Worm (Caenorhabditis elegans) whole organism, mixed stage, embryonic: Measurements from ENCODE around the gene W04H10.5.
"Not testable (repeated sequence)": the region's sequence is repeated elsewhere in the genome, so short reads cannot be mapped to it uniquely, and the experiment has no call there.

ENCODE experiments used
- M03D4.4 ChIP-seq: sonication (generic microtip); optimal IDR thresholded peaks from 2 replicates; lab custom pipeline; 2017; ENCODE audit warnings: mild to moderate bottlenecking, missing genetic modification characterization, missing compliant biosample characterization
- bed-3 ChIP-seq: fragments of 200-800 bp; sonication (Bioruptor generic); optimal IDR thresholded peaks from 3 replicates; lab custom pipeline; 2018; ENCODE audit warnings: mild to moderate bottlenecking, missing genetic modification characterization, moderate library complexity, missing compliant biosample characterization
- ceh-39 ChIP-seq: fragments of 150-350 bp; optimal IDR thresholded peaks from 2 replicates; lab custom pipeline; 2014; ENCODE audit warnings: missing biosample characterization, missing genetic modification characterization
- ceh-43 ChIP-seq: fragments of 200-800 bp; sonication (Bioruptor generic); optimal IDR thresholded peaks from 2 replicates; lab custom pipeline; 2018; ENCODE audit warnings: mild to moderate bottlenecking, missing genetic modification characterization, moderate library complexity, missing compliant biosample characterization
- ces-1 ChIP-seq: fragments of 150-350 bp; optimal IDR thresholded peaks from 2 replicates; lab custom pipeline; 2014; ENCODE audit warnings: missing biosample characterization, missing genetic modification reagents, missing genetic modification characterization
- cnd-1 ChIP-seq: fragments of 200-800 bp; sonication (Bioruptor generic); optimal IDR thresholded peaks from 2 replicates; lab custom pipeline; 2018; ENCODE audit warnings: mild to moderate bottlenecking, missing genetic modification characterization, missing compliant biosample characterization
- drap-1 ChIP-seq: fragments of 200-800 bp; sonication (Bioruptor generic); optimal IDR thresholded peaks from 3 replicates; lab custom pipeline; 2018; ENCODE audit warnings: mild to moderate bottlenecking, missing genetic modification characterization, missing compliant biosample characterization
- elt-1 ChIP-seq: sonication (generic microtip); optimal IDR thresholded peaks from 2 replicates; lab custom pipeline; 2017; ENCODE audit warnings: missing genetic modification characterization, mild to moderate bottlenecking, missing compliant biosample characterization, antibody characterized with exemption, moderate library complexity, borderline replicate concordance; ENCODE audit not compliant: insufficient read depth
- elt-3 ChIP-seq: fragments of 150-350 bp; optimal IDR thresholded peaks from 2 replicates; lab custom pipeline; 2014; ENCODE audit warnings: missing biosample characterization, missing genetic modification characterization
- flh-1 ChIP-seq: fragments of 200-800 bp; sonication (Bioruptor generic); optimal IDR thresholded peaks from 2 replicates; lab custom pipeline; 2018; ENCODE audit warnings: mild to moderate bottlenecking, missing genetic modification characterization, moderate library complexity, missing compliant biosample characterization
- ham-2 ChIP-seq: fragments of 200-800 bp; sonication (Bioruptor generic); optimal IDR thresholded peaks from 2 replicates; lab custom pipeline; 2018; ENCODE audit warnings: mild to moderate bottlenecking, missing genetic modification characterization, missing compliant biosample characterization
- hlh-1 ChIP-seq: fragments of 150-350 bp; optimal IDR thresholded peaks from 2 replicates; lab custom pipeline; 2014; ENCODE audit warnings: missing biosample characterization, missing genetic modification reagents, missing genetic modification characterization
- lin-13 ChIP-seq: fragments of 150-350 bp; optimal IDR thresholded peaks from 2 replicates; lab custom pipeline; 2014; ENCODE audit warnings: missing biosample characterization, missing genetic modification characterization
- lin-32 ChIP-seq: fragments of 200-800 bp; sonication (Bioruptor generic); optimal IDR thresholded peaks from 2 replicates; lab custom pipeline; 2018; ENCODE audit warnings: mild to moderate bottlenecking, missing genetic modification characterization, missing compliant biosample characterization
- lsy-2 ChIP-seq: fragments of 150-350 bp; optimal IDR thresholded peaks from 2 replicates; lab custom pipeline; 2014; ENCODE audit warnings: missing biosample characterization, missing genetic modification characterization
- mab-5 ChIP-seq: fragments of 150-350 bp; optimal IDR thresholded peaks from 2 replicates; lab custom pipeline; 2014; ENCODE audit warnings: missing biosample characterization, missing genetic modification characterization
- mep-1 ChIP-seq: fragments of 150-350 bp; optimal IDR thresholded peaks from 2 replicates; lab custom pipeline; 2017; ENCODE audit warnings: missing biosample characterization, missing genetic modification reagents, missing genetic modification characterization, inconsistent platforms
- mls-2 ChIP-seq: sonication (generic microtip); optimal IDR thresholded peaks from 2 replicates; lab custom pipeline; 2016; ENCODE audit warnings: mild to moderate bottlenecking, missing genetic modification characterization, moderate library complexity, missing compliant biosample characterization
- nhr-12 ChIP-seq: fragments of 150-350 bp; optimal IDR thresholded peaks from 2 replicates; lab custom pipeline; 2014; ENCODE audit warnings: missing biosample characterization, missing genetic modification characterization
- nhr-2 ChIP-seq: fragments of 150-350 bp; optimal IDR thresholded peaks from 2 replicates; lab custom pipeline; 2014; ENCODE audit warnings: missing biosample characterization, missing genetic modification characterization
- nhr-28 ChIP-seq: fragments of 150-350 bp; optimal IDR thresholded peaks from 2 replicates; lab custom pipeline; 2014; ENCODE audit warnings: missing biosample characterization, missing genetic modification characterization
- nhr-76 ChIP-seq: sonication (generic microtip); optimal IDR thresholded peaks from 2 replicates; lab custom pipeline; 2017; ENCODE audit warnings: missing biosample characterization, missing genetic modification characterization
- pha-4 ChIP-seq: fragments of 150-350 bp; optimal IDR thresholded peaks from 2 replicates; lab custom pipeline; 2018; ENCODE audit warnings: missing biosample characterization, missing genetic modification reagents, missing genetic modification characterization
- sem-2 ChIP-seq: fragments of 200-800 bp; sonication (Bioruptor generic); optimal IDR thresholded peaks from 2 replicates; lab custom pipeline; 2018; ENCODE audit warnings: mild to moderate bottlenecking, missing genetic modification characterization, missing compliant biosample characterization
- snpc-4 ChIP-seq: fragments of 150-350 bp; optimal IDR thresholded peaks from 2 replicates; lab custom pipeline; 2014; ENCODE audit warnings: missing biosample characterization, missing genetic modification characterization
- sptf-1 ChIP-seq: sonication (generic microtip); optimal IDR thresholded peaks from 2 replicates; lab custom pipeline; 2017; ENCODE audit warnings: mild to moderate bottlenecking, missing genetic modification characterization, moderate library complexity, missing compliant biosample characterization
- tbx-8 ChIP-seq: fragments of 200-800 bp; sonication (Bioruptor generic); optimal IDR thresholded peaks from 2 replicates; lab custom pipeline; 2018; ENCODE audit warnings: mild to moderate bottlenecking, missing genetic modification characterization, moderate library complexity, missing compliant biosample characterization
- unc-39 ChIP-seq: fragments of 150-350 bp; optimal IDR thresholded peaks from 2 replicates; lab custom pipeline; 2014; ENCODE audit warnings: missing biosample characterization, missing genetic modification characterization
- unc-62 ChIP-seq: fragments of 150-350 bp; optimal IDR thresholded peaks from 2 replicates; lab custom pipeline; 2014; ENCODE audit warnings: missing biosample characterization, missing genetic modification reagents, missing genetic modification characterization
- zip-8 ChIP-seq: fragments of 150-350 bp; optimal IDR thresholded peaks from 2 replicates; lab custom pipeline; 2014; ENCODE audit warnings: missing biosample characterization, missing genetic modification characterization
- ztf-11 ChIP-seq: fragments of 150-350 bp; optimal IDR thresholded peaks from 2 replicates; lab custom pipeline; 2014; ENCODE audit warnings: missing biosample characterization, missing genetic modification characterization

Gene W04H10.5

DNA sequence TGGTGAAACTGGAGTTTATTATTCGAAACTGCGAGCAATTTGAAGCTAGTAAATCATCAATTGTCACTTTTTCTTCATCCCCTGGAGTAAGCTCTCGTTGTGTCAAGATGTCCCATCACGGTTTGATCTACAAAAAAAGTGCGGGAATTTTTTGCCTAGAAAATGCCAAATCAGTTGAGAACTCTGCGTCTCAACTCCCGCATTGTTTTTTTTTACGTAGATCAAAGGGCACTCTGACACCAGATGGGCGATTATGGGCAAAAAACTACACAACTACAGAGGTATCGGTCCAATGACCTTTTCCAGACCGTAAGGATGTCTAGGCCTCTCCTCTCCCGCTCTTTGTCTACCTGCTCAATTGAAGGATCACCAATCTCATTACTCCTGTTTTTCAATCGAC, 18.6 kb upstream of the W04H10.5 start, which contains the start of gene fbxb-34:
fbxb-34 (plus strand) TSS at position 301 of the 400 bp plus-strand sequence.
- TF ChIP-seq mep-1 (tag; lab: Kevin White, UChicago) (no peak), ham-2 (GFP tag; lab: Kevin White, UChicago) (no peak), hlh-1 (tag; lab: Kevin White, UChicago) (no peak), ceh-43 (GFP tag; lab: Kevin White, UChicago) (no peak)

DNA sequence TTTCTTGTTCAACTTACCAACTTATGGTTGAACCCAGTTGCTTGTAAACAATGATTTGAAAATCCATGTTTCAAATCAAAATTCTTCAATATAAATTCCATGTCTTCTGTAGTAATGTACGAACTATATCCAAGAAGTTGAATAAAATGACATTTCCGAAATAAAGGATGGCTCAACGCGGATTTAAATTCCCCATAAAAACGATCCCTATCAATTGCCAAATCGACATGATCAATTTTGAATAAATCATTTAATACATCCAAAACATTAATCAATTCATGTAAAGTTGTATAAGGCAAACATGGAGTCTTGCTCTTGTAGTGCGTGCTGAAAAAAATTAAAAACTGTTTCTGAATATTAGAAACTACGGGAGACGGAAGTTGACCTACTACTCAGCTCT, 15.0 kb upstream of the W04H10.5 start, which contains the start of gene W08F4.10:
W08F4.10 (minus strand) TSS at position 101 of the 400 bp plus-strand sequence.
- TF ChIP-seq tbx-8 (no peak), lin-32 (GFP tag; lab: Kevin White, UChicago) (no peak), ceh-39 (tag; lab: Kevin White, UChicago) (no peak), unc-62 (no peak), elt-3 (no peak), sem-2 (GFP tag; lab: Kevin White, UChicago) (no peak), ztf-11 (tag; lab: Kevin White, UChicago) (no peak), drap-1 (GFP tag; lab: Kevin White, UChicago) (no peak), mls-2 (tag; lab: Kevin White, UChicago) (no peak), unc-39 (tag; lab: Kevin White, UChicago) (no peak), nhr-28 (tag; lab: Kevin White, UChicago) (no peak), ceh-43 (GFP tag; lab: Kevin White, UChicago) (no peak), mep-1 (tag; lab: Kevin White, UChicago) (no peak), elt-1 (no peak), M03D4.4 (no peak), mab-5 (tag; lab: Kevin White, UChicago) (no peak), lin-13 (no peak), snpc-4 (tag; lab: Kevin White, UChicago) (no peak)

DNA sequence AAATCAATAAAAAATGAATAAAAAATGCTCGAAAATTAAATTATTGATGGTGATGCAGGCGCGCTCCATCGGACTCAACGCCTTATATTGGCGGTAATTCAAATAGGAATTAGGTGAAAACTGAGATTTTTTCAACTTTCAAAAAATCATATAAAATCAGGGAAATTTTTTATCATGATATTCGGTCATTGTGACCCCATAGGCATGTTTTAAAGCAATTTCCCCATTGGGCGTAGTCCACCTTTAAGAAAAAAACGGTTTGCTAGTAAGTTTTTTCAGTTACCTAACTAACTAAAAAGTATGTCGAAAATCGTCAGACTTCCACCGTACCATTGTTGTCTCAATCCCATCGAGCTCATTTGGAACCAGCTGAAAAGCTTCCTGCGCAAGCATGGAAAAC, 12.9 kb upstream of the W04H10.5 start, which contains the start of gene W08F4.1:
W08F4.1 (plus strand) TSS at position 301 of the 400 bp plus-strand sequence.
- not testable (repeated sequence) for TF ChIP-seq mls-2 (tag; lab: Kevin White, UChicago); elt-3; ztf-11 (tag; lab: Kevin White, UChicago)

DNA sequence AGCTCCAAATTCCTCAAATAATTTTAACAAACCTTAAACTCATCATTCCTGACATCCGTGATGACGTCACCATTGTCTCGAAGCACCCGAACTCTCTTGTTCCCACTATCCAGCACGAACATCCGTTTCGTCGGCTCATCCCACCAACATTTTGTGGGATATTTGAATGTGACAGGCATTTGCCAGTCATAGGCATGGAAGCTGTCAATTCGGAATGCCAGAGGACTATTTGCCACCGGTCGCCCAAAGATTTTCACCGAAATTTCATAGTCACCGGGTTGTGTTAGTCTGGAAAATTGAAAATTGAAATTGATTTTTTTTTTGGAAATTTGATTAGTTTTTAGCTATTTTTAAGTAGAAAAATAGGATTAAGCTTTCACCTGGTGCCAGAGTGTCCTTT, 9.4 kb upstream of the W04H10.5 start:
- TF ChIP-seq bed-3 (GFP tag; lab: Kevin White, UChicago) (no peak), unc-39 (tag; lab: Kevin White, UChicago) (no peak), unc-62 (no peak), nhr-76 (no peak), lsy-2 (tag; lab: Kevin White, UChicago) (no peak), flh-1 (GFP tag; lab: Kevin White, UChicago) (no peak), zip-8 (tag; lab: Kevin White, UChicago) (no peak), hlh-1 (tag; lab: Kevin White, UChicago) (no peak), ztf-11 (tag; lab: Kevin White, UChicago) (no peak), M03D4.4 (no peak), nhr-2 (tag; lab: Kevin White, UChicago) (no peak), ceh-39 (tag; lab: Kevin White, UChicago) (no peak), elt-3 (no peak), sem-2 (GFP tag; lab: Kevin White, UChicago) (no peak), mab-5 (tag; lab: Kevin White, UChicago) (no peak), cnd-1 (tag; lab: Kevin White, UChicago) (no peak), sptf-1 (tag; lab: Kevin White, UChicago) (no peak), nhr-12 (no peak), mep-1 (tag; lab: Kevin White, UChicago) (no peak), lin-13 (no peak)

DNA sequence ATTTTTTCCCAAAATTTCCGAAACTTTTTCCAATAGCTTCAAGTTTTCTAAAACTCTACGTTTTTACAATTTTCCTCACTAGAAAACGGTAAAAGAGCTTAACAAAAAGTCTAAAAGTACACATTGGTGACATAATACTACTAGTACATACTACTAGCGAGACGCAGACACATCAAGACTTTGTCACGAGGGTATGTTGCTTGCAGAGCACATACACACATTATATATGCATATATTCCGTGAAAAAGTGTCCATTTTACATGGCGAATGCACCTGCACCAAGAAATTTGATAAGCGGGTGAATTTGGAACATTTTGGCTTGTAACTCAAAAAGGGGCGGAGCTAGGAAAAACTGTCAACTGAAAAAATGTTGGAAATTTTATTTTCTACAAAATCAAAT, 4.8 kb upstream of the W04H10.5 start:
- peak; percentile 32 for TF ChIP-seq ces-1
- TF ChIP-seq lin-13 = no peak
- TF ChIP-seq pha-4 (tag; lab: Kevin White, UChicago) = peak; percentile 51

DNA sequence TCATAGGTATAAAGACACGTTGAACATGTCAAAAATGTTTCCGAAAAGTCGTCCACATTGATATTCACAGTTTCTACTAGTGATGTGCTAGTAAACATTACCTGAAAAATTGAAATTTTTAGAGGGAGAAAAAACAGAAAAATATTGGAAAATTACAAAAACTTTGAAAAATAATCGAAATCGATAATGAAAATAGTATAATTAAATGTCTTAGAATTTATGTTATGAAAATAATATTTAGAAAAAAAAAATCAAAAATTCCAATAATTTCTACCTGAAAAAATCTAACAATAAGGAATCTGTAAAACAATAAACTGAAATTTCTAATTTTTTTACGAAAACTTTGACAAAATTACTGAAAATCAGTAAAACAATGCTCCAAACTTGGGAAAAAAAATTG, 4.1 kb upstream of the W04H10.5 start, which contains the start of gene nhl-3:
nhl-3 (minus strand) TSS at position 101 of the 400 bp plus-strand sequence.
- TF ChIP-seq elt-3 (no peak), pha-4 (tag; lab: Kevin White, UChicago) (no peak), unc-39 (tag; lab: Kevin White, UChicago) (no peak), ceh-43 (GFP tag; lab: Kevin White, UChicago) (no peak), drap-1 (GFP tag; lab: Kevin White, UChicago) (no peak), mab-5 (tag; lab: Kevin White, UChicago) (no peak), snpc-4 (tag; lab: Kevin White, UChicago) (no peak), bed-3 (GFP tag; lab: Kevin White, UChicago) (no peak), sem-2 (GFP tag; lab: Kevin White, UChicago) (no peak), lin-13 (no peak)
